Worm (Caenorhabditis elegans) whole organism, L1 larva: ENCODE data around the gene dot-1.4.

Experiments
- elt-3 ChIP-seq, 6 experiments: fragments of 150-350 bp in 1 of 6; sonication (generic microtip); optimal IDR thresholded peaks; 2 replicates each; lab custom pipeline; 2017 to 2018; ENCODE audit warnings: missing biosample characterization in 6 of 6, missing genetic modification characterization in 6 of 6, inconsistent platforms in 1 of 6
- grh-1 ChIP-seq: fragments of 200-800 bp; sonication (Bioruptor generic); IDR thresholded peaks from 2 replicates; pipeline ENCODE4 v1.3.6; 2022; ENCODE audit warnings: missing genetic modification reagents, missing genetic modification characterization, missing compliant biosample characterization
- pqm-1 ChIP-seq: sonication (generic microtip); optimal IDR thresholded peaks from 3 replicates; lab custom pipeline; 2017; ENCODE audit warnings: missing biosample characterization, missing genetic modification characterization
- snu-23 ChIP-seq: sonication (generic microtip); optimal IDR thresholded peaks from 2 replicates; lab custom pipeline; 2016; ENCODE audit warnings: missing genetic modification characterization, missing compliant biosample characterization
- zag-1 ChIP-seq: fragments of 150-350 bp; optimal IDR thresholded peaks from 2 replicates; lab custom pipeline; 2014; ENCODE audit warnings: missing biosample characterization, missing genetic modification characterization
- ztf-11 ChIP-seq, 2 experiments: sonication (generic microtip); optimal IDR thresholded peaks; 2 replicates each; lab custom pipeline; 2016 to 2017; ENCODE audit warnings: missing genetic modification characterization in 2 of 2, missing biosample characterization in 1 of 2, missing compliant biosample characterization in 1 of 2

DNA sequence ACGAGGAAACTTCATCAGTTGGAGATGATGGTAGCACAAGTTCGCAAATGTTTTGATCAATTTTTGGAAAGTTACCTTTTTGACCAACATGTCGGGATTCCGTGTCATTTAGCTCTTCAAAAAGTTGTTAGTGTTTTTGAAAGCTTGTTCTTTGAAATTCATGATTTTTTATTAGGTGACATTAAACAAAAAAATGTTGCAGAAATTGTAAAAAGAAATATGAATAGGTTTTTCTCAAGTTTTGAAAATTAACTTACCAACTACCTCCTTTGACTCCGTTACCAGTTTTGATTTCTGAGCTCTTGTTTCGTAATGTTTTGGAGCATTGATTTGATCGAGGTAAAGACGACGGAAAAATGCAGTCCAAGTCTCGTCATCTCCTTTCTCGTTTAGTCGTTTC lies 20.7 kb upstream of the dot-1.4 start:
- TF ChIP-seq pqm-1 (no peak), ztf-11 (tag; optimal IDR thresholded peaks at IDR 0.05; lab: Kevin White, UChicago) (no peak), snu-23 (GFP tag; lab: Kevin White, UChicago) (no peak), zag-1 (tag; lab: Kevin White, UChicago) (no peak), elt-3 (tag; optimal IDR thresholded peaks at IDR 0.05; lab: Kevin White, UChicago) (no peak), grh-1 (GFP tag; lab: Robert Waterston, UW) (no peak)
